Worm (Caenorhabditis elegans): Measurements from ENCODE around the gene F10C1.1.
A peak's percentile ranks its signal among the peaks of the same experiment; 100 is the strongest.

F10C1.1 gene

DNA sequence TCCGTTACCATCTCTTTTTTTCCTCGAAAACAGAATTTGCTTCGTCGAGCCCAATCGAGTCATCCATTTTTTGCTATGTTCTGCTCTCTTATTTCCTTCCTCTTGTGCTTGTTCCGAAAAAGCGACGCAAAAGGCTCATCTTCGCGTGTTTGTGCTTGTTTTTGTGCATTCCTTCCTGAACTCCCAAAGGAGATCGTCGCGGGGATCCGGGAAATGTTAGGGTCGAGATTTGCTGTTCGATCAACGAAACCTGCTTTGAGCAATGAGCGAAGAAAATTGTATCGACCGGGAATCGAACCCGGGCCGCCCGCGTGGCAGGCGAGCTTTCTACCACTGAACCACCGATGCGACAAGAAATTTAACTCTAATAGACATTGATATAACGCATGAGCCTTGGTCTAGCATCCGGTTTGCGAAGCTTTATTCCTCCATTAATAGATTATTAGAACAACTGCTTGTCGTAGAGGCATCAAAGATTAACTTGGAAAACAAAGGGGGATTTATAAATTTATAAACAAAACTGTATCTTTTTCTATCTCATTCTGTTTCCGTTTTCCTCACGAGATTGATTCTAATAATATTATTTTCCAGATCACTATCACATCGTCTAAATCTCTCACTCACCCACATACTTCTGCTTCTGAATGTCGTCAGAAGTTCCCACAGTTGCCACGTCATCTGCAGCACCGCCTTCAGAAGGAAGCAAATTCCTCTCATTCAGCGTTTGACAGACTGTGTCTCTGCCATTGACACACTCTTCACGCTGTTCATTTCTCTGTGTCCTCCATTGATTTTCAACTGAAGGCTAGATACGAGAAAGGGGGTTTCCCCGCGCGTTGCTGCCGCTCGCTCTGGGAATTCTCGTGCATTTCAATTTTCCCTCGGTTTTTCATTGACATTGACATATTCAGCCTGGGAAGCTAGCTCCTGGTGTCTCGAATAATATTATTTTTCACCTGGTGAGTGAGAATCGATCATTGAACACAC lies 8.2 kb downstream of the F10C1.1 start, which contains the start of gene K05F1.6 (continued):
- peak; percentile 85 for TF ChIP-seq snpc-1.2 (GFP tag; IDR thresholded peaks at IDR 0.05)
- TF ChIP-seq zip-11 (GFP tag; IDR thresholded peaks at IDR 0.05): 0 out of 2 replicates have a peak, but pooled peaks have one; percentile 37
- TF ChIP-seq hif-1 (tag; optimal IDR thresholded peaks at IDR 0.05): peak in 1 of 2 experiments; percentile 12
- TF ChIP-seq attf-4 (tag; optimal IDR thresholded peaks at IDR 0.05): no peak
- peak; percentile 63; the same call in 1 of the 2 replicates for TF ChIP-seq nhr-42 (GFP tag; IDR thresholded peaks at IDR 0.05)
- no peak for TF ChIP-seq ceh-32 (tag; optimal IDR thresholded peaks at IDR 0.05; ENCODE audit: poor library complexity)
- TF ChIP-seq mxl-3 (GFP tag; optimal IDR thresholded peaks at IDR 0.05): peak; percentile 57
- no peak for TF ChIP-seq lin-15B (tag; optimal IDR thresholded peaks at IDR 0.05)
- TF ChIP-seq ceh-20 (GFP tag; IDR thresholded peaks at IDR 0.05): peak; percentile 66; the same call in 1 of the 2 replicates
- no peak for TF ChIP-seq fkh-10 (GFP tag; optimal IDR thresholded peaks at IDR 0.05)
- peak; percentile 77; the same call in 1 of the 2 replicates for TF ChIP-seq D1046.2 (GFP tag; IDR thresholded peaks at IDR 0.05)
- TF ChIP-seq fos-1 (tag; optimal IDR thresholded peaks at IDR 0.05): no peak
- TF ChIP-seq nhr-10 (tag; optimal IDR thresholded peaks at IDR 0.05): no peak
- peak; percentile 78 for TF ChIP-seq rbr-2 (tag; optimal IDR thresholded peaks at IDR 0.05)
- peak; percentile 23 for TF ChIP-seq zfp-2 (tag; optimal IDR thresholded peaks at IDR 0.05)
- TF ChIP-seq ztf-7 (tag; optimal IDR thresholded peaks at IDR 0.05): no peak
- peak; percentile 61; the same call in 1 of the 2 replicates for TF ChIP-seq mxl-2 (GFP tag; conservative IDR thresholded peaks at IDR 0.05)
- no peak for TF ChIP-seq ces-1 (GFP tag; optimal IDR thresholded peaks at IDR 0.05)
- no peak for TF ChIP-seq ceh-82 (tag; optimal IDR thresholded peaks at IDR 0.05)
- no peak for TF ChIP-seq ceh-62 (tag; optimal IDR thresholded peaks at IDR 0.05)
- TF ChIP-seq F37D6.2 (tag; optimal IDR thresholded peaks at IDR 0.05): peak; percentile 31
- TF ChIP-seq nhr-111 (GFP tag; optimal IDR thresholded peaks at IDR 0.05): peak; percentile 39
- peak; percentile 80 for TF ChIP-seq T26A8.4 (GFP tag; IDR thresholded peaks at IDR 0.05)
- TF ChIP-seq madf-9 (GFP tag; conservative IDR thresholded peaks at IDR 0.05): peak; percentile 38; the same call in 1 of the 2 replicates
- peak; percentile 78 for TF ChIP-seq unc-130 (GFP tag; optimal IDR thresholded peaks at IDR 0.05)
- no peak for TF ChIP-seq skn-1 (tag; optimal IDR thresholded peaks at IDR 0.05)
- peak; percentile 61 for TF ChIP-seq hlh-11 (tag; optimal IDR thresholded peaks at IDR 0.05)
- peak; percentile 83 for TF ChIP-seq nhr-102 (tag; optimal IDR thresholded peaks at IDR 0.05)
- TF ChIP-seq zag-1 (tag; optimal IDR thresholded peaks at IDR 0.05): no peak
- 0 out of 2 replicates have a peak, but pooled peaks have one; percentile 28 for TF ChIP-seq tag-97 (GFP tag; IDR thresholded peaks at IDR 0.05)
- peak; percentile 60; the same call in 1 of the 2 replicates for TF ChIP-seq dmd-9 (GFP tag; IDR thresholded peaks at IDR 0.05)
- TF ChIP-seq unc-62 (GFP tag; optimal IDR thresholded peaks at IDR 0.05 in 1 of 2): peak in 1 of 2 experiments; percentile 92
- TF ChIP-seq unc-62 (tag; optimal IDR thresholded peaks at IDR 0.05): no peak
- peak; percentile 80; the same call in 1 of the 2 replicates for TF ChIP-seq zfp-3 (GFP tag; conservative IDR thresholded peaks at IDR 0.05)
- TF ChIP-seq nhr-41 (GFP tag; IDR thresholded peaks at IDR 0.05): peak; percentile 81
- peak; percentile 66 for TF ChIP-seq ctbp-1 (GFP tag; IDR thresholded peaks at IDR 0.05)
- no peak for TF ChIP-seq nhr-25 (tag; optimal IDR thresholded peaks at IDR 0.05; ENCODE audit: borderline replicate concordance, insufficient read depth)
- TF ChIP-seq spr-1 (tag; optimal IDR thresholded peaks at IDR 0.05): peak; percentile 70
- TF ChIP-seq duxl-1 (tag; optimal IDR thresholded peaks at IDR 0.05; ENCODE audit: poor library complexity): peak; percentile 79
- peak; percentile 60 for TF ChIP-seq T20F7.1 (GFP tag; optimal IDR thresholded peaks at IDR 0.05)
- TF ChIP-seq saeg-2 (GFP tag; IDR thresholded peaks at IDR 0.05): peak; percentile 81; the same call in 1 of the 2 replicates

All from whole organism, L4 larva.